Fruit fly (Drosophila melanogaster) whole organism, embryonic: ENCODE data around the gene CG43867.

Source experiments
- Atf-2 ChIP-seq: fragments of 200-800 bp; sonication (Bioruptor generic); optimal IDR thresholded peaks from 2 replicates; lab custom pipeline; 2016; ENCODE audit warnings: missing biosample characterization, missing genetic modification characterization
- B-H1 ChIP-seq: fragments of 200-800 bp; sonication (Bioruptor generic); IDR thresholded peaks from 3 replicates; pipeline ENCODE4 v1.3.6; 2022; ENCODE audit warnings: missing biosample characterization, missing genetic modification characterization
- CG10654 ChIP-seq: fragments of 200-800 bp; sonication (Bioruptor generic); optimal IDR thresholded peaks from 2 replicates; lab custom pipeline; 2016; ENCODE audit warnings: missing biosample characterization, missing genetic modification characterization
- CG11456 ChIP-seq: fragments of 200-800 bp; sonication (Bioruptor generic); IDR thresholded peaks from 3 replicates; pipeline ENCODE4 v1.3.6; 2022; ENCODE audit warnings: missing biosample characterization, missing genetic modification characterization
- CG12659 ChIP-seq: fragments of 200-800 bp; sonication (Bioruptor generic); optimal IDR thresholded peaks from 3 replicates; lab custom pipeline; 2017; ENCODE audit warnings: mild to moderate bottlenecking, missing biosample characterization, missing genetic modification reagents, missing genetic modification characterization
- CG12769 ChIP-seq: fragments of 200-800 bp; sonication (Bioruptor generic); optimal IDR thresholded peaks from 2 replicates; lab custom pipeline; 2019; ENCODE audit warnings: missing biosample characterization, mild to moderate bottlenecking, missing genetic modification characterization, moderate library complexity
- CG12942 ChIP-seq: fragments of 200-800 bp; sonication (Bioruptor generic); optimal IDR thresholded peaks from 3 replicates; lab custom pipeline; 2016; ENCODE audit warnings: missing biosample characterization, missing genetic modification characterization
- CG13424 ChIP-seq: fragments of 200-800 bp; sonication (Bioruptor generic); optimal IDR thresholded peaks from 2 replicates; lab custom pipeline; 2019; ENCODE audit warnings: missing biosample characterization, mild to moderate bottlenecking, missing genetic modification characterization, moderate library complexity
- CG13624 ChIP-seq: fragments of 200-800 bp; sonication (Bioruptor generic); optimal IDR thresholded peaks from 2 replicates; lab custom pipeline; 2016; ENCODE audit warnings: missing biosample characterization, missing genetic modification characterization
- CG1529 ChIP-seq: fragments of 200-800 bp; sonication (Bioruptor generic); optimal IDR thresholded peaks from 3 replicates; lab custom pipeline; 2018; ENCODE audit warnings: missing biosample characterization, missing genetic modification characterization
- CG15696 ChIP-seq: fragments of 200-800 bp; sonication (Bioruptor generic); optimal IDR thresholded peaks from 2 replicates; lab custom pipeline; 2019; ENCODE audit warnings: missing biosample characterization, mild to moderate bottlenecking, missing genetic modification characterization, moderate library complexity
- CG16863 ChIP-seq: fragments of 200-800 bp; sonication (Bioruptor generic); optimal IDR thresholded peaks from 3 replicates; lab custom pipeline; 2016; ENCODE audit warnings: missing biosample characterization, missing genetic modification characterization
- CG17359 ChIP-seq: fragments of 200-800 bp; sonication (Bioruptor generic); optimal IDR thresholded peaks from 3 replicates; lab custom pipeline; 2018; ENCODE audit warnings: missing biosample characterization, mild to moderate bottlenecking, missing genetic modification characterization, moderate library complexity
- CG17802 ChIP-seq: fragments of 200-800 bp; sonication (Bioruptor generic); optimal IDR thresholded peaks from 2 replicates; lab custom pipeline; 2018; ENCODE audit warnings: missing biosample characterization, mild to moderate bottlenecking, missing genetic modification characterization, moderate library complexity
- CG18764 ChIP-seq: fragments of 200-800 bp; sonication (Bioruptor generic); optimal IDR thresholded peaks from 3 replicates; lab custom pipeline; 2016; ENCODE audit warnings: missing biosample characterization, missing genetic modification characterization
- CG2712 ChIP-seq: fragments of 200-800 bp; optimal IDR thresholded peaks from 3 replicates; lab custom pipeline; 2019; ENCODE audit warnings: missing biosample characterization, mild to moderate bottlenecking, missing genetic modification characterization, moderate library complexity
- CG2875 ChIP-seq: fragments of 200-800 bp; sonication (Bioruptor generic); optimal IDR thresholded peaks from 2 replicates; lab custom pipeline; 2017; ENCODE audit warnings: missing biosample characterization, mild to moderate bottlenecking, missing genetic modification characterization, missing genetic modification reagents
- CG31441 ChIP-seq: fragments of 200-800 bp; sonication (Bioruptor generic); IDR thresholded peaks from 2 replicates; pipeline ENCODE4 v1.3.6; 2022; ENCODE audit warnings: missing biosample characterization, missing genetic modification characterization
- CG4617 ChIP-seq: fragments of 200-800 bp; sonication (Bioruptor generic); optimal IDR thresholded peaks from 3 replicates; lab custom pipeline; 2016; ENCODE audit warnings: missing biosample characterization, missing genetic modification characterization, borderline replicate concordance
- CG6272 ChIP-seq: fragments of 200-800 bp; sonication (Bioruptor generic); IDR thresholded peaks from 2 replicates; pipeline ENCODE4 v1.3.6; 2022; ENCODE audit warnings: missing biosample characterization, missing genetic modification characterization
- CG6765 ChIP-seq: fragments of 200-800 bp; sonication (Bioruptor generic); optimal IDR thresholded peaks from 3 replicates; lab custom pipeline; 2017; ENCODE audit warnings: missing biosample characterization, mild to moderate bottlenecking, missing genetic modification characterization
- CG8290 ChIP-seq, 3 experiments: fragments of 200-800 bp; sonication (Bioruptor generic); optimal IDR thresholded peaks; 2 replicates each; lab custom pipeline; 2016 to 2019; ENCODE audit warnings: missing biosample characterization in 3 of 3, missing genetic modification characterization in 3 of 3, mild to moderate bottlenecking in 2 of 3, moderate library complexity in 1 of 3
- CTCF ChIP-seq: fragments of 200-800 bp; sonication (Bioruptor generic); optimal IDR thresholded peaks from 2 replicates; lab custom pipeline; 2017; ENCODE audit warnings: missing biosample characterization, mild to moderate bottlenecking, missing genetic modification characterization, moderate library complexity
- Dek ChIP-seq: fragments of 200-800 bp; sonication (Bioruptor generic); optimal IDR thresholded peaks from 3 replicates; lab custom pipeline; 2019; ENCODE audit warnings: missing biosample characterization, mild to moderate bottlenecking, missing genetic modification characterization, moderate library complexity
- Dref ChIP-seq: fragments of 200-800 bp; sonication (Bioruptor generic); IDR thresholded peaks from 2 replicates; pipeline ENCODE4 v1.3.6; 2022; ENCODE audit warnings: missing biosample characterization, missing genetic modification characterization
- Elba2 ChIP-seq: fragments of 200-800 bp; sonication (Bioruptor generic); optimal IDR thresholded peaks from 3 replicates; lab custom pipeline; 2016; ENCODE audit warnings: missing biosample characterization, missing genetic modification characterization
- Fer3 ChIP-seq: fragments of 200-800 bp; sonication (Bioruptor generic); optimal IDR thresholded peaks from 2 replicates; lab custom pipeline; 2018; ENCODE audit warnings: missing biosample characterization, mild to moderate bottlenecking, missing genetic modification characterization, moderate library complexity
- H15 ChIP-seq: fragments of 200-800 bp; sonication (Bioruptor generic); IDR thresholded peaks from 3 replicates; pipeline ENCODE4 v1.3.6; 2022; ENCODE audit warnings: missing biosample characterization, missing genetic modification characterization
- Hmx ChIP-seq: fragments of 200-800 bp; sonication (Bioruptor generic); optimal IDR thresholded peaks from 2 replicates; lab custom pipeline; 2016; ENCODE audit warnings: missing biosample characterization, missing genetic modification characterization
- Kr ChIP-seq: fragments of 200-800 bp; sonication (Bioruptor generic); optimal IDR thresholded peaks from 2 replicates; lab custom pipeline; 2017; ENCODE audit warnings: missing biosample characterization, mild to moderate bottlenecking, missing genetic modification characterization
- Optix ChIP-seq: fragments of 200-800 bp; sonication (Bioruptor generic); IDR thresholded peaks from 3 replicates; pipeline ENCODE4 v1.3.6; 2022; ENCODE audit warnings: missing biosample characterization, missing genetic modification characterization
- Tbp ChIP-seq: fragments of >200 bp; optimal IDR thresholded peaks from 2 replicates; lab custom pipeline; 2018; ENCODE audit warnings: missing biosample characterization, missing genetic modification characterization
- bab2 ChIP-seq: fragments of 200-800 bp; sonication (Bioruptor generic); optimal IDR thresholded peaks from 2 replicates; lab custom pipeline; 2016; ENCODE audit warnings: missing biosample characterization, missing genetic modification characterization
- emc ChIP-seq: fragments of 200-800 bp; sonication (Bioruptor generic); optimal IDR thresholded peaks from 2 replicates; lab custom pipeline; 2016; ENCODE audit warnings: missing biosample characterization, missing genetic modification characterization
- fd102C ChIP-seq: fragments of 200-800 bp; sonication (Bioruptor generic); optimal IDR thresholded peaks from 2 replicates; lab custom pipeline; 2018; ENCODE audit warnings: missing biosample characterization, mild to moderate bottlenecking, missing genetic modification characterization, moderate library complexity
- fd96Cb ChIP-seq: fragments of 200-800 bp; sonication (Bioruptor generic); optimal IDR thresholded peaks from 2 replicates; lab custom pipeline; 2018; ENCODE audit warnings: missing biosample characterization, mild to moderate bottlenecking, missing genetic modification characterization, moderate library complexity
- hkb ChIP-seq, 2 experiments: fragments of 200-800 bp in 1 of 2; fragments of >200 bp in 1 of 2; sonication (Bioruptor generic) in 1 of 2; IDR thresholded peaks in 1 of 2; optimal IDR thresholded peaks in 1 of 2; 2 replicates each; pipeline versions ENCODE4 v1.3.6 to Lab custom; 2017 to 2022; ENCODE audit warnings: missing biosample characterization in 1 of 2, missing genetic modification characterization in 1 of 2
- lov ChIP-seq, 2 experiments: fragments of 200-800 bp in 1 of 2; fragments of >200 bp in 1 of 2; sonication (Bioruptor generic) in 1 of 2; IDR thresholded peaks in 1 of 2; optimal IDR thresholded peaks in 1 of 2; 2 replicates in 1 of 2; 3 replicates in 1 of 2; pipeline versions ENCODE4 v1.3.6 to Lab custom; 2017 to 2022; ENCODE audit warnings: missing biosample characterization in 1 of 2, missing genetic modification characterization in 1 of 2
- mam ChIP-seq: fragments of 200-800 bp; sonication (Bioruptor generic); optimal IDR thresholded peaks from 3 replicates; lab custom pipeline; 2016; ENCODE audit warnings: missing biosample characterization, missing genetic modification characterization
- mirr ChIP-seq: fragments of 200-800 bp; sonication (Bioruptor generic); optimal IDR thresholded peaks from 3 replicates; lab custom pipeline; 2018; ENCODE audit warnings: missing biosample characterization, mild to moderate bottlenecking, missing genetic modification characterization
- nom ChIP-seq: fragments of 200-800 bp; sonication (Bioruptor generic); optimal IDR thresholded peaks from 2 replicates; lab custom pipeline; 2017; ENCODE audit warnings: missing biosample characterization, missing genetic modification characterization, mild to moderate bottlenecking, moderate library complexity, missing genetic modification reagents
- otp ChIP-seq: fragments of 200-800 bp; sonication (Bioruptor generic); IDR thresholded peaks from 3 replicates; pipeline ENCODE4, ENCODE4 v1.3.6; 2022; ENCODE audit warnings: missing biosample characterization, missing genetic modification characterization
- sens ChIP-seq: fragments of 200-800 bp; sonication (Bioruptor generic); peaks from one replicate; lab custom pipeline; 2016; ENCODE audit warnings: missing biosample characterization, missing genetic modification characterization
- sna ChIP-seq: fragments of 200-800 bp; sonication (Bioruptor generic); IDR thresholded peaks from 2 replicates; pipeline ENCODE4 v1.3.6; 2022; ENCODE audit warnings: missing biosample characterization, missing genetic modification characterization; ENCODE audit not compliant: partially characterized antibody
- tap ChIP-seq: fragments of 200-800 bp; optimal IDR thresholded peaks from 3 replicates; lab custom pipeline; 2019; ENCODE audit warnings: missing biosample characterization, mild to moderate bottlenecking, missing genetic modification characterization, moderate library complexity
- trh ChIP-seq: fragments of 200-800 bp; sonication (Bioruptor generic); optimal IDR thresholded peaks from 2 replicates; lab custom pipeline; 2016; ENCODE audit warnings: missing biosample characterization, missing genetic modification characterization
- twi ChIP-seq: fragments of 200-800 bp; optimal IDR thresholded peaks from 2 replicates; lab custom pipeline; 2019; ENCODE audit warnings: missing biosample characterization, mild to moderate bottlenecking, missing genetic modification characterization, moderate library complexity
- wdn ChIP-seq: fragments of 200-800 bp; sonication (Bioruptor generic); IDR thresholded peaks from 2 replicates; pipeline ENCODE4 v1.3.6; 2022; ENCODE audit warnings: missing biosample characterization, missing genetic modification characterization
- zen2 ChIP-seq: fragments of 200-800 bp; sonication (Bioruptor generic); IDR thresholded peaks from 3 replicates; pipeline ENCODE4 v1.3.6; 2022; ENCODE audit warnings: missing biosample characterization, missing genetic modification characterization; ENCODE audit not compliant: partially characterized antibody

The CG43867 gene

dm6 chrX:900725-901345 lies 26.9 kb downstream of the CG43867 start (continued):
- TF ChIP-seq sens (GFP tag; lab: Kevin White, UChicago), result peak; percentile 97
- TF ChIP-seq hkb (optimal IDR thresholded peaks at IDR 0.05; lab: Kevin White, UChicago), result no peak
- peak; percentile 80 for TF ChIP-seq hkb (GFP tag; IDR thresholded peaks at IDR 0.05; lab: Robert Waterston, UW)
- peak; percentile 76 for TF ChIP-seq bab2 (GFP tag; lab: Kevin White, UChicago)
- peak; percentile 84 for TF ChIP-seq nom
- peak; percentile 85 for TF ChIP-seq mam (GFP tag; lab: Kevin White, UChicago)
- peak; percentile 62 for TF ChIP-seq Dek
- peak; percentile 33; the same call in 1 of the 2 replicates for TF ChIP-seq wdn (GFP tag; lab: Robert Waterston, UW)
- peak; percentile 82 for TF ChIP-seq CG17359
- TF ChIP-seq CG2712 (tag; lab: Kevin White, UChicago), result peak; percentile 83
- TF ChIP-seq CG1529 (GFP tag; lab: Kevin White, UChicago), result peak; percentile 50
- peak; percentile 34 for TF ChIP-seq CG15696 (tag; lab: Kevin White, UChicago)
- no peak for TF ChIP-seq zen2 (GFP tag; lab: Robert Waterston, UW)
- peak; percentile 61 for TF ChIP-seq CG8290 (GFP tag; optimal IDR thresholded peaks at IDR 0.05; lab: Kevin White, UChicago)
- peak in 1 of 2 experiments; percentile 95 for TF ChIP-seq CG8290 (tag; optimal IDR thresholded peaks at IDR 0.05; lab: Kevin White, UChicago)
- peak; percentile 64 for TF ChIP-seq Atf-2 (GFP tag; lab: Kevin White, UChicago)
- peak; percentile 55; the same call in 1 of the 2 replicates for TF ChIP-seq CG6272
- TF ChIP-seq CTCF, result peak; percentile 15
- TF ChIP-seq Dref (GFP tag; lab: Robert Waterston, UW), result no peak
- peak; percentile 79 for TF ChIP-seq Fer3
- no peak for TF ChIP-seq Tbp (GFP tag; lab: Kevin White, UChicago)
- peak; percentile 73 for TF ChIP-seq tap (tag; lab: Kevin White, UChicago)
- TF ChIP-seq fd96Cb (tag; lab: Kevin White, UChicago), result peak; percentile 78
- TF ChIP-seq CG12659, result peak; percentile 71
- peak; percentile 90 for TF ChIP-seq CG12769 (tag; lab: Kevin White, UChicago)
- TF ChIP-seq CG12942 (GFP tag; lab: Kevin White, UChicago), result peak; percentile 76
- peak; percentile 60 for TF ChIP-seq CG16863 (GFP tag; lab: Kevin White, UChicago)
- peak; percentile 79 for TF ChIP-seq CG31441
- TF ChIP-seq sna, result no peak
- peak; percentile 67; the same call in 2 of the 3 replicates for TF ChIP-seq H15 (GFP tag; lab: Robert Waterston, UW)
- TF ChIP-seq Kr (GFP tag; lab: Kevin White, UChicago), result no peak
- TF ChIP-seq otp (GFP tag; lab: Robert Waterston, UW), result no peak
- peak; percentile 17 for TF ChIP-seq fd102C
- peak; percentile 67; the same call in 1 of the 3 replicates for TF ChIP-seq CG11456 (GFP tag; lab: Robert Waterston, UW)
- TF ChIP-seq Hmx (GFP tag; lab: Kevin White, UChicago), result no peak
- no peak for TF ChIP-seq lov (optimal IDR thresholded peaks at IDR 0.05; lab: Kevin White, UChicago)
- TF ChIP-seq lov (GFP tag; IDR thresholded peaks at IDR 0.05; lab: Robert Waterston, UW), result no peak
- peak; percentile 30 for TF ChIP-seq CG17802 (tag; lab: Kevin White, UChicago)
- TF ChIP-seq Optix (GFP tag; lab: Robert Waterston, UW), result peak; percentile 74; the same call in 2 of the 3 replicates
- peak; percentile 48 for TF ChIP-seq emc
- TF ChIP-seq trh (GFP tag; lab: Kevin White, UChicago), result no peak
- no peak for TF ChIP-seq CG6765
- TF ChIP-seq twi (tag; lab: Kevin White, UChicago), result peak; percentile 33
- TF ChIP-seq Elba2 (GFP tag; lab: Kevin White, UChicago), result no peak
- peak; percentile 60 for TF ChIP-seq B-H1 (GFP tag; lab: Robert Waterston, UW)
- TF ChIP-seq CG2875 (GFP tag; lab: Kevin White, UChicago), result peak; percentile 53
- peak; percentile 57 for TF ChIP-seq CG18764 (GFP tag; lab: Kevin White, UChicago)
- TF ChIP-seq CG13624 (GFP tag; lab: Kevin White, UChicago), result peak; percentile 68
- TF ChIP-seq CG13424 (tag; lab: Kevin White, UChicago), result peak; percentile 82
- peak; percentile 80 for TF ChIP-seq CG10654 (GFP tag; lab: Kevin White, UChicago)
- TF ChIP-seq mirr (GFP tag; lab: Kevin White, UChicago), result peak; percentile 51
- peak; percentile 47 for TF ChIP-seq CG4617 (GFP tag; lab: Kevin White, UChicago)
